Fruit fly (Drosophila melanogaster) whole organism, prepupa: ENCODE measurements around the gene CG5126.
A peak's percentile ranks its signal among the peaks of the same experiment; 100 is the strongest.

ENCODE experiments used
- CG10669 ChIP-seq: fragments of 200-800 bp; sonication (Bioruptor generic); optimal IDR thresholded peaks from 3 replicates; lab custom pipeline; 2018; ENCODE audit warnings: missing biosample characterization, mild to moderate bottlenecking, missing genetic modification characterization, moderate library complexity
- CG11294 ChIP-seq: fragments of 200-800 bp; sonication (Bioruptor generic); IDR thresholded peaks from 2 replicates; pipeline ENCODE4 v1.3.6; 2022; ENCODE audit warnings: missing biosample characterization, missing genetic modification characterization
- CG11762 ChIP-seq: fragments of 200-800 bp; sonication (Bioruptor generic); optimal IDR thresholded peaks from 3 replicates; lab custom pipeline; 2016; ENCODE audit warnings: missing biosample characterization, missing genetic modification characterization; ENCODE audit not compliant: insufficient read depth
- CG11902 ChIP-seq: fragments of 200-800 bp; sonication (Bioruptor generic); optimal IDR thresholded peaks from 3 replicates; lab custom pipeline; 2016; ENCODE audit warnings: missing biosample characterization, missing genetic modification characterization
- CG1621 ChIP-seq: fragments of 200-800 bp; sonication (Bioruptor generic); optimal IDR thresholded peaks from 3 replicates; lab custom pipeline; 2018; ENCODE audit warnings: missing biosample characterization, mild to moderate bottlenecking, missing genetic modification characterization
- CG3032 ChIP-seq: fragments of 200-800 bp; optimal IDR thresholded peaks from 2 replicates; lab custom pipeline; 2019; ENCODE audit warnings: missing biosample characterization, mild to moderate bottlenecking, missing genetic modification characterization, moderate library complexity
- CG31627 ChIP-seq: fragments of 200-800 bp; sonication (Bioruptor generic); optimal IDR thresholded peaks from 3 replicates; lab custom pipeline; 2016; ENCODE audit warnings: missing biosample characterization, missing genetic modification characterization
- CG32006 ChIP-seq: fragments of 200-800 bp; sonication (Bioruptor generic); optimal IDR thresholded peaks from 3 replicates; lab custom pipeline; 2017; ENCODE audit warnings: missing biosample characterization, mild to moderate bottlenecking, missing genetic modification characterization
- CG34406 ChIP-seq: fragments of 200-800 bp; sonication (Bioruptor generic); optimal IDR thresholded peaks from 3 replicates; lab custom pipeline; 2016; ENCODE audit warnings: missing biosample characterization, missing genetic modification characterization
- CG4318 ChIP-seq: fragments of 200-800 bp; sonication (Bioruptor generic); optimal IDR thresholded peaks from 3 replicates; lab custom pipeline; 2017; ENCODE audit warnings: missing biosample characterization, mild to moderate bottlenecking, missing genetic modification characterization
- CG6792 ChIP-seq: fragments of 200-800 bp; sonication (Bioruptor generic); optimal IDR thresholded peaks from 3 replicates; lab custom pipeline; 2016; ENCODE audit warnings: missing biosample characterization, missing genetic modification characterization
- CG6808 ChIP-seq: fragments of 200-800 bp; sonication (Bioruptor generic); optimal IDR thresholded peaks from 3 replicates; lab custom pipeline; 2017; ENCODE audit warnings: missing biosample characterization, missing genetic modification characterization, mild to moderate bottlenecking, moderate library complexity, missing genetic modification reagents
- CG6854 ChIP-seq: fragments of 200-800 bp; sonication (Bioruptor generic); optimal IDR thresholded peaks from 2 replicates; lab custom pipeline; 2017; ENCODE audit warnings: missing biosample characterization, mild to moderate bottlenecking, missing genetic modification characterization
- CG7368 ChIP-seq: fragments of 200-800 bp; sonication (Bioruptor generic); optimal IDR thresholded peaks from 3 replicates; lab custom pipeline; 2016; ENCODE audit warnings: missing biosample characterization, missing genetic modification characterization
- CG8119 ChIP-seq: fragments of 200-800 bp; sonication (Bioruptor generic); IDR thresholded peaks from 3 replicates; pipeline ENCODE4 v1.3.6; 2022; ENCODE audit warnings: missing biosample characterization, missing genetic modification characterization
- CG8319 ChIP-seq: fragments of 200-800 bp; sonication (Bioruptor generic); optimal IDR thresholded peaks from 3 replicates; lab custom pipeline; 2016; ENCODE audit warnings: missing biosample characterization, missing genetic modification characterization
- CG8632 ChIP-seq: fragments of 200-800 bp; sonication (Bioruptor generic); optimal IDR thresholded peaks from 3 replicates; lab custom pipeline; 2016; ENCODE audit warnings: missing biosample characterization, missing genetic modification characterization
- CG9139 ChIP-seq: fragments of 200-800 bp; sonication (Bioruptor generic); optimal IDR thresholded peaks from 3 replicates; lab custom pipeline; 2017; ENCODE audit warnings: missing biosample characterization, mild to moderate bottlenecking, missing genetic modification characterization
- Eip75B ChIP-seq: fragments of 200-800 bp; sonication (Bioruptor generic); optimal IDR thresholded peaks from 3 replicates; lab custom pipeline; 2016; ENCODE audit warnings: missing biosample characterization, missing genetic modification characterization
- Eip93F ChIP-seq: fragments of 200-800 bp; sonication (Bioruptor generic); optimal IDR thresholded peaks from 2 replicates; lab custom pipeline; 2016; ENCODE audit warnings: missing biosample characterization, mild to moderate bottlenecking, missing genetic modification characterization
- Ets21C ChIP-seq: fragments of 200-800 bp; sonication (Bioruptor generic); optimal IDR thresholded peaks from 3 replicates; lab custom pipeline; 2016; ENCODE audit warnings: missing biosample characterization, missing genetic modification characterization
- Ets96B ChIP-seq: fragments of 200-800 bp; optimal IDR thresholded peaks from 2 replicates; lab custom pipeline; 2019; ENCODE audit warnings: missing biosample characterization, mild to moderate bottlenecking, missing genetic modification characterization, moderate library complexity
- Gug ChIP-seq: fragments of 200-800 bp; sonication (Bioruptor generic); IDR thresholded peaks from 2 replicates; pipeline ENCODE4 v1.3.6; 2022; ENCODE audit warnings: missing biosample characterization, missing genetic modification characterization
- Hr38 ChIP-seq: sonication (Bioruptor generic); optimal IDR thresholded peaks from 2 replicates; lab custom pipeline; 2016; ENCODE audit warnings: missing biosample characterization, missing genetic modification characterization
- Hr39 ChIP-seq: fragments of 200-800 bp; sonication (Bioruptor generic); optimal IDR thresholded peaks from 2 replicates; lab custom pipeline; 2016; ENCODE audit warnings: missing biosample characterization, missing genetic modification characterization
- Hr4 ChIP-seq: fragments of 200-800 bp; sonication (Bioruptor generic); optimal IDR thresholded peaks from 3 replicates; lab custom pipeline; 2016; ENCODE audit warnings: missing biosample characterization, missing genetic modification characterization
- Lpt ChIP-seq: fragments of 200-800 bp; sonication (Bioruptor generic); optimal IDR thresholded peaks from 3 replicates; lab custom pipeline; 2016; ENCODE audit warnings: missing biosample characterization, missing genetic modification characterization
- OdsH ChIP-seq: fragments of 200-800 bp; sonication (Bioruptor generic); optimal IDR thresholded peaks from 3 replicates; lab custom pipeline; 2016; ENCODE audit warnings: missing biosample characterization, missing genetic modification characterization
- Sox14 ChIP-seq: fragments of 200-800 bp; sonication (Bioruptor generic); optimal IDR thresholded peaks from 3 replicates; lab custom pipeline; 2016; ENCODE audit warnings: missing biosample characterization, missing genetic modification characterization
- Sox15 ChIP-seq: fragments of 200-800 bp; sonication (Bioruptor generic); optimal IDR thresholded peaks from 3 replicates; lab custom pipeline; 2016; ENCODE audit warnings: missing biosample characterization, missing genetic modification characterization
- achi ChIP-seq: fragments of 200-800 bp; sonication (Bioruptor generic); optimal IDR thresholded peaks from 3 replicates; lab custom pipeline; 2016; ENCODE audit warnings: missing biosample characterization, missing genetic modification characterization
- cyc ChIP-seq: fragments of 200-800 bp; sonication (Bioruptor generic); optimal IDR thresholded peaks from 3 replicates; lab custom pipeline; 2016; ENCODE audit warnings: missing biosample characterization, missing genetic modification characterization
- dac ChIP-seq: fragments of 200-800 bp; sonication (Bioruptor generic); optimal IDR thresholded peaks from 2 replicates; lab custom pipeline; 2017; ENCODE audit warnings: missing biosample characterization, mild to moderate bottlenecking, missing genetic modification characterization
- dsx ChIP-seq: fragments of 200-800 bp; optimal IDR thresholded peaks from 3 replicates; lab custom pipeline; 2019; ENCODE audit warnings: missing biosample characterization, mild to moderate bottlenecking, missing genetic modification characterization, moderate library complexity; ENCODE audit not compliant: poor library complexity, severe bottlenecking
- eg ChIP-seq: fragments of 200-800 bp; sonication (Bioruptor generic); IDR thresholded peaks from 3 replicates; pipeline ENCODE4 v1.3.6; 2022; ENCODE audit warnings: missing biosample characterization, missing genetic modification characterization
- esn ChIP-seq: fragments of 200-800 bp; sonication (Bioruptor generic); optimal IDR thresholded peaks from 2 replicates; lab custom pipeline; 2016; ENCODE audit warnings: missing biosample characterization, mild to moderate bottlenecking, missing genetic modification characterization, moderate library complexity
- fd59A ChIP-seq: fragments of 200-800 bp; sonication (Bioruptor generic); optimal IDR thresholded peaks from 2 replicates; lab custom pipeline; 2017; ENCODE audit warnings: missing biosample characterization, mild to moderate bottlenecking, missing genetic modification characterization, missing genetic modification reagents
- lz ChIP-seq: fragments of 200-800 bp; sonication (Bioruptor generic); optimal IDR thresholded peaks from 3 replicates; lab custom pipeline; 2016; ENCODE audit warnings: missing biosample characterization, missing genetic modification characterization
- net ChIP-seq: fragments of 200-800 bp; sonication (Bioruptor generic); optimal IDR thresholded peaks from 3 replicates; lab custom pipeline; 2016; ENCODE audit warnings: missing biosample characterization, missing genetic modification characterization
- salr ChIP-seq, 2 experiments: fragments of 200-800 bp; sonication (Bioruptor generic); optimal IDR thresholded peaks; 3 replicates each; lab custom pipeline; 2016 to 2018; ENCODE audit warnings: missing biosample characterization in 2 of 2, missing genetic modification characterization in 2 of 2, mild to moderate bottlenecking in 1 of 2
- spab ChIP-seq: fragments of 200-800 bp; sonication (Bioruptor generic); optimal IDR thresholded peaks from 2 replicates; lab custom pipeline; 2017; ENCODE audit warnings: missing biosample characterization, mild to moderate bottlenecking, missing genetic modification characterization, missing genetic modification reagents
- svp ChIP-seq: fragments of 200-800 bp; sonication (Bioruptor generic); peaks from one replicate; lab custom pipeline; 2016; ENCODE audit warnings: missing biosample characterization, missing genetic modification characterization
- vri ChIP-seq: fragments of 200-800 bp; sonication (Bioruptor generic); optimal IDR thresholded peaks from 3 replicates; lab custom pipeline; 2016; ENCODE audit warnings: missing biosample characterization, mild to moderate bottlenecking, missing genetic modification characterization

The CG5126 gene

dm6 chr2L:1199912-1200721, 16.3 kb upstream of the CG5126 start, which contains the start of the genes CG43349 and CG5011:
Gene CG43349 (plus strand): TSS chr2L:1200205.
Gene CG5011 (plus strand): TSS chr2L:1200671.
- TF ChIP-seq OdsH (GFP tag; lab: Kevin White, UChicago) (no peak), CG9139 (GFP tag; lab: Kevin White, UChicago) (no peak), Sox14 (GFP tag; lab: Kevin White, UChicago) (no peak), CG34406 (GFP tag; lab: Kevin White, UChicago) (no peak), CG8119 (no peak), Hr39 (GFP tag; lab: Kevin White, UChicago) (no peak), CG6808 (no peak), Ets96B (tag; lab: Kevin White, UChicago) (no peak), CG3032 (tag; lab: Kevin White, UChicago) (no peak), CG6792 (GFP tag; lab: Kevin White, UChicago) (no peak), CG31627 (GFP tag; lab: Kevin White, UChicago) (no peak)
- TF ChIP-seq, all 60 proteins: peak for 0

- TF ChIP-seq Eip75B (GFP tag; lab: Kevin White, UChicago): no peak
- TF ChIP-seq eg (GFP tag; lab: Robert Waterston, UW): no peak
- TF ChIP-seq vri (GFP tag; lab: Kevin White, UChicago): no peak
- no peak for TF ChIP-seq CG6808
- TF ChIP-seq CG9139 (GFP tag; lab: Kevin White, UChicago): no peak
- no peak for TF ChIP-seq CG7368 (GFP tag; lab: Kevin White, UChicago)
- no peak for TF ChIP-seq CG1621
Observed at dm6 chr2L:1199166-1199565, 15.3 kb upstream of the CG5126 start, which contains the start of the genes CG5139 and CG43348. Gene CG5139 (minus strand): TSS chr2L:1199266. Gene CG43348 (plus strand): TSS chr2L:1199412.

dm6 chr2L:1185642-1186497, 2.0 kb upstream of the CG5126 start, which contains the start of gene CG5001:
Gene CG5001 (plus strand): TSS chr2L:1185757.
- TF ChIP-seq dac (peak; percentile 22), achi (GFP tag; lab: Kevin White, UChicago) (peak; percentile 72), CG1621 (peak; percentile 44), spab (GFP tag; lab: Kevin White, UChicago) (peak; percentile 65), Lpt (GFP tag; lab: Kevin White, UChicago) (peak; percentile 65), CG11762 (GFP tag; lab: Kevin White, UChicago) (no peak), CG3032 (tag; lab: Kevin White, UChicago) (peak; percentile 84), CG8632 (GFP tag; lab: Kevin White, UChicago) (peak; percentile 70), CG7368 (GFP tag; lab: Kevin White, UChicago) (peak; percentile 3), Sox15 (peak; percentile 45), dsx (peak; percentile 76), CG6854 (GFP tag; lab: Kevin White, UChicago) (peak; percentile 1), esn (GFP tag; lab: Kevin White, UChicago) (peak; percentile 87), CG11294 (GFP tag; lab: Robert Waterston, UW) (peak; percentile 83), CG32006 (GFP tag; lab: Kevin White, UChicago) (peak; percentile 75), Eip93F (GFP tag; lab: Kevin White, UChicago) (no peak), Gug (peak; percentile 76), net (peak; percentile 83), Hr38 (GFP tag; lab: Kevin White, UChicago) (no peak), salr (GFP tag; optimal IDR thresholded peaks at IDR 0.05; lab: Kevin White, UChicago) (peak in 1 of 2 experiments; percentile 6), Hr4 (GFP tag; lab: Kevin White, UChicago) (no peak), CG10669 (GFP tag; lab: Kevin White, UChicago) (no peak), CG4318 (no peak), Ets21C (GFP tag; lab: Kevin White, UChicago) (no peak), CG8319 (GFP tag; lab: Kevin White, UChicago) (peak; percentile 49), lz (GFP tag; lab: Kevin White, UChicago) (peak; percentile 81), svp (GFP tag; lab: Kevin White, UChicago) (peak; percentile 92), CG11902 (GFP tag; lab: Kevin White, UChicago) (peak; percentile 42), cyc (GFP tag; lab: Kevin White, UChicago) (peak; percentile 76), fd59A (GFP tag; lab: Kevin White, UChicago) (peak; percentile 20)
